Fruit fly (Drosophila melanogaster) whole organism: Measurements from ENCODE around the gene CG10317.

ENCODE experiments used
- EcR ChIP-seq, 2 experiments: fragments of >200 bp; optimal IDR thresholded peaks; 2 replicates each; lab custom pipeline; 2017; ENCODE audit warnings: missing biosample characterization in 2 of 2, missing genetic modification characterization in 2 of 2, missing genetic modification reagents in 2 of 2
- pan ChIP-seq: fragments of >200 bp; optimal IDR thresholded peaks from 2 replicates; lab custom pipeline; 2017
- psq ChIP-seq: fragments of >200 bp; optimal IDR thresholded peaks from 2 replicates; lab custom pipeline; 2017
- usp ChIP-seq: fragments of >200 bp; optimal IDR thresholded peaks from 2 replicates; lab custom pipeline; 2017; ENCODE audit warnings: missing biosample characterization, missing genetic modification characterization, mixed read lengths

DNA sequence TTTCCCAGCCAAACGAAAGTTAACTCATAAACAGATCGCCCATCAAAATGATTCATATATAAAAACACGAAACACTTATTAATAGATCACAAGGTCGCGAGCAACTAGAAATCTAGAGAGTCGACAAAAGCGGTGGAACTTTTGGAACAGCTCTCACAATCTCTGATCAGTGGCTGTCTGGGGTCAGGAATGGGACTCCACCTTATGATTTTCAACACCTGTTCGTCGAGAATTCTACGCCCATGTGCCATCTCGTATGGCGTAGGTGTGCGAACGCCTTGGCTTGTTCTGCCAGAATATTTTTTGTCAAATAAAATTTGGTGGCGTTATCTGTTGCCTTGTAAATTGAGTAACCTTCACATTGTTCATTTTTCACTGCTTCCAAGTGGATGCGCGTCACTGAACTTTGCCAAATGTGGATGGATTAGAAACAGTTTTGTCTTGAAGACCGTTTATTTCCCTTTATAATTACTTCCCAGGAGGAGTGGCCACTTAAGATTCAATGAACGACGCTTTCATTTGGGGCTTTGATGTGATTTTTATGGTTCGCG is 14.9 kb downstream of the CG10317 start:
- TF ChIP-seq pan (lab: Kevin White, UChicago) (no peak), psq (lab: Kevin White, UChicago) (no peak), usp (GFP tag; lab: Kevin White, UChicago) (no peak), EcR (GFP tag; optimal IDR thresholded peaks at IDR 0.05; lab: Kevin White, UChicago) (no peak)
